Fruit fly (Drosophila melanogaster): ENCODE measurements around the gene CG7094.

DNA sequence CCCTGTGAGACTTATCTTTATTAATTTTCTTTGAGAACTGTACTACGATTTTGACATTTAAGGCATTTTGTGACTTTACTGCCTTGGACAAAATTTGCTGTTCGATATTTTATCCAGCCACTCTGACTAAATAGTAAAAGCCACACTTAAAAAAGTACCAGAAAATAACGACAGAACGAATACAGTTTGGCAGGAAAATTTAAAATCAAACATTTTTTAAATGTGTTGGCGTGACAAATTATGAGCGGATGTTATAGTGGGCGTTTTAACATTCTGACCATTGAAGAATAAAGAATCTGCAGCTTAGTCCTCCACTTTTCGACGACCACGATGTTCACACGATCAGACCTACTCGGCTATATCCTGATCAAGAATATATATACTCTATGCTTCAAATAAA is at the start of gene CG7094:
- TF ChIP-seq CG11762 (GFP tag; optimal IDR thresholded peaks at IDR 0.05; ENCODE audit: insufficient read depth) (no peak), Hr39 (GFP tag; optimal IDR thresholded peaks at IDR 0.05) (no peak), CG8632 (GFP tag; optimal IDR thresholded peaks at IDR 0.05) (no peak)

All from whole organism, prepupa.